Worm (Caenorhabditis elegans): ENCODE data around the gene twk-26.

Gene twk-26

DNA sequence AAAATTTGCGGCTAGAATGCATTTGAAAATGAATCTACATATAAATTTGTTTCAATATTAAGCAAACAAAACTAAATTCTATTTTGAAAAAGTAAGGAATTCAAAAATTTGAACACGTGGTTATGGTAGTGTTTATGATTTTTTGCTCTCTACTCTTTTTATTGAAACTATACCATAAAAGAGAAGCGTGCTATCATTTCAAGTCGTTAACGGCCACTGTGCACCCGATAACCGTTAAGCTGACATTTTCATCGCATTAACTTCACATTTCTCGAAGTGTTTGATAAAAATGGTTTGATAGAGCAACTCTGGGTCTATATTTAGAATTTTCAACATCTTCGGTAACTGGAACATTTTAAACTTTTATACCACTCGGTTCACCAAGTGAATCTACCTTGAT lies at the start of gene twk-26:
TSS of gene twk-26 (minus strand) at position 23 of the 400 bp plus-strand sequence.
- no peak for TF ChIP-seq unc-62 (GFP tag; optimal IDR thresholded peaks at IDR 0.05)

DNA sequence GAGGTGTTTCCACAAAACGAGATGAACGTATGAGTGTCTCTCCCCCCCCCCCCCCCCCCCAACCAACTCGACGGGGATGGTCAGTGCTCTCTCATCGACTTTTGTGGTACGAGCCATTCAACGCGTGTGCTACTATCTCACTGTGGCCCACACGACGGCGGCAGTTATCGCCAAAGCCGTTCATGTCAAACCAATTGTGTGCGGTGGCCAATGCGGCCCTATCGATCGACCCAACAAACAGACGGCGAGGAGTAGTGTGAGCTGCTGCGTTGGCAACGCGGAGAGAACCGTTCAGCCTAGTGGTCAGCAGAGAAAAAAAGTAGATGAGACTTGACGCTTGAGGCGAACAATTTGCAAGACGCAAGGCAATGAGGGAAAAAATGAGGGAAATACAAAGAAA lies 48.2 kb upstream of the twk-26 start:
- no peak for TF ChIP-seq unc-62 (GFP tag; optimal IDR thresholded peaks at IDR 0.05)

DNA sequence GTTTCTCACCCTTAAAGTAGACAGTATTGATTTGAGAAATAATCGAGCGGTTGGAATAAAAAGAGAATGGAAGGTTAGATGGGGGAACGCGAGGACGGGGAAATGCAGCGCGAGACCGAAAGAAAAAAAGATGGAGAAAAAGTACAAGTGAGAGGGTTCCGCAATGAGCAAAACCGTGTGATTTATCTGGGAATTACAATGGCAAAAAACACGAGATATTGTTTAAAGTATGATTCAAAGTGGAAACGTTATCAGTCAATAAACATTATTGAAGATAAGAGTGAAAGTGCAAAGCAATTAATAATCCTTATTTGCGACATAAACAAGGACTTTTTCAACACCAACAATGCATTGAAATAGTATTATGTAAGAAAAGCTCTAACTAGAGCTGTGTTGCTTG lies 47.5 kb upstream of the twk-26 start, which contains the start of gene ztf-13:
TSS of gene ztf-13 (minus strand) at position 11 of the 400 bp plus-strand sequence.
- no peak for TF ChIP-seq unc-62 (GFP tag; optimal IDR thresholded peaks at IDR 0.05)

DNA sequence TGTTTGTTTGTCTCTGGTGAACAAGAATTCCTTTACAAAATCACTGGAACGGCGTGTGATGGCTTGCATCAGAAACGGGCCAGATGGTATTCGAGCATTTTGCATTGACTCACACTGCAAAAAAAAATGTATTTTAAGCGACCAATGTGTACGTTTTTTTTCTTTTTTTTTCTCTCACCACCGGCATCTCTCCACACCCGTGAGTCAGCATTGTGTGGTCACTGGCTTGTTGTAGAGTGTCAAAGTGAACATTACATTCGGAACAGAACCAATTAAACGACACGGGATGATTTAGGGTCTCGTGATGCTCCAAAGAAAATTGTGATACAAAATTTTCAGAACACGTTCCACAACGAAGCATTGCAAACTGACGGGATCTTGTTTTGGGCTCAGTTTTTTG lies 46.9 kb upstream of the twk-26 start:
- TF ChIP-seq unc-62 (GFP tag; optimal IDR thresholded peaks at IDR 0.05), result no peak

DNA sequence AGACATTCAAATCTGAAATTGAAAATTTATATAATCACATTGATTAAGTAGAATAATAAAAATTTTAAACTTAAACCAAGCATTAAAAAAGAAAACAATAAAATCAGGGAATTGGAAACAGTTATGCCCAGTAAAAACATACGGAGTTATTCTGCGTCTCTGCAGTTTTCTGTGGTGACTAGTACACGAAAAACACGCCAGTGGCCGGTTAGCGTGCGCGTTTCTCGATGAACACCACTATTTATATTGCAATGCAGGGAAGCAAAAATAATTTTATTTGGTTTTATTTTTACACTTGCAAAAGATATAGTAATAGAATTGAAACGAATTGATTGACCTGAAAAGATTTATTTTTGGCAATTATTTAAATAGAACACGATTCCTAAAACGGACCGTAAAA lies 45.2 kb upstream of the twk-26 start, which contains the start of gene sec-3:
TSS of gene sec-3 (minus strand) at position 21 of the 400 bp plus-strand sequence.
- no peak for TF ChIP-seq unc-62 (GFP tag; optimal IDR thresholded peaks at IDR 0.05)

DNA sequence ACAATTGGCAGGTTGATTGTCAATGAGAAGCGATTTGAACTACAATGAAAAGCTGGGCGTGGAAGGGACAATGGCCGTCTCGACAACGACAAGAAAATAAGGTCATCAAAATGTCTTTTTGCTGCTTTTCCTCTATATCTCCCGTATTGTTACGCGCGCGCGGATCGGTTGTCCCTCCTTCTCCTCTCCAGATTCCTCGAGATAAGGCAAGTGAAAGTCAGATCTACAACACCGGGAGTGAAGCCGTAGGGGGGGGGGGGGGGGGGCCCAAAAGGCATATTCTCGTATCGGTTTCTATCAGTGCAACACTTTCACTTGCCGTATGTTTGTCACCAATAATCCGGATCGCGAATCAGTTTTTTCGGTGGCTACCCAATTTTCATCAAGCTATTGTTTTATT lies 39.7 kb upstream of the twk-26 start, which contains the start of gene wrt-2:
TSS of gene wrt-2 (minus strand) at position 46 of the 400 bp plus-strand sequence.
- TF ChIP-seq unc-62 (GFP tag; optimal IDR thresholded peaks at IDR 0.05), result no peak

DNA sequence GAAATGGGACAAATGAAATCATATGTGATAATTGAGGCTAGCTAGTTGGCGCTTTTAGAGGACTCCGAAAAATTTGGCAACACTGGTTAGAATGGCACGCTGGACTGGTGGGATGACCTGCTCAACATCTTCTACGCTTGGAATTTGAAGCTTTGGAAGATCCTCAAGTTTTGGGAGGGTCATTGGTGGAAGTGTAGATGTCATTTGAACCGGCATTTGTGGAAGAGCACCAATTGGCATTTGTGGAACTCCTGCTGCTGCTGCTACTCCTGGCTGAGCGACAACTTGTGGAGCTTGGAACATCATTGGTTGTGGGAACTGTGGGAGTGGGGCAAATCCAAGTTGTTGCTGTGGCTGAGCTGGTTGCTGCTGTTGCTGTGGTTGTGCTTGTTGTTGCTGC lies 37.8 kb upstream of the twk-26 start:
- no peak for TF ChIP-seq unc-62 (GFP tag; optimal IDR thresholded peaks at IDR 0.05)

DNA sequence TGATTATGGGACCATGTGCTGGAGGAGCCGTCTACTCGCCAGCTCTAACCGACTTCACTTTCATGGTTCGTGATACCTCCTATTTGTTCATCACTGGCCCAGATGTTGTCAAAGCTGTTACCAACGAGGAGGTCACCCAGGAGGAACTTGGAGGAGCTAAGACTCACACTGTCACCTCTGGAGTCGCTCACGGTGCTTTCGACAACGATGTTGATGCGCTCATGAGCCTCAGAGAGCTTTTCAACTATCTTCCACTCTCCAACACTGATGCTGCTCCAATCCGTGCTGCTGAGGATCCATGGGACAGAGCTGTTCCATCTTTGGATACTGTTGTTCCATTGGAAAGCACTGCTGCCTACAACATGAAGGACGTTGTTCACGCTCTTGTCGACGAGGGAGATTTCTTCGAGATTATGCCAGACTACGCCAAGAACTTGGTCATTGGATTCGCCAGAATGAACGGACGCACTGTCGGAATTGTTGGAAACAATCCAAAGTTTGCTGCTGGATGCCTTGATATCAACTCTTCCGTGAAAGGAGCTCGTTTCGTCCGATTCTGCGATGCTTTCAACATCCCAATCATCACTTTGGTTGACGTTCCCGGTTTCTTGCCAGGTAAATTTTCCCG lies 36.6 kb upstream of the twk-26 start:
- no peak for TF ChIP-seq unc-62 (GFP tag; optimal IDR thresholded peaks at IDR 0.05)

DNA sequence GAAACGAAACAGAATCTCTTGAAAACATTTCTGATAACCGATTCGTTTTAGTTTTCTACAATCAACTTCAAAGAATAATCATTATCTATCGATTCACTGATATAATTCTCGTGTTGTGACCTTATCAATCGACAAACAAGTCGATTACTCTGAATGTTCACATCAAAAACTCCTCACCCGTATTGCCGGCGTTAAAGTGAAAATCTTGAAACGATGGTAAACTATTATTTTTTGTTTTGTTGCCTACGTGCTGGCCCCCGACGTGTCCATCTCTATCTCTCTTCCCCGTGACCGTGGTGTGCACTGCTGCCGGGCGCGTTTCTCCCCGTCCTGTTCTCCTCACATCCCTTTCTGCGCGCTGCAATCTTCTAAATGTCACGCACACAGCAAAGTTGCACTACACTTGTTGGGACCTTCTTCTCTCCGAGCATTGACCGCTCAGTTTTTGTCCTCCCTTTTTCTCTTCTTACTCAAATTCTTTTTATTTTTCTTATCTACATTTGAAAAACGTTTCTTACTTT lies 35.3 kb upstream of the twk-26 start:
- no peak for TF ChIP-seq unc-62 (GFP tag; optimal IDR thresholded peaks at IDR 0.05)

DNA sequence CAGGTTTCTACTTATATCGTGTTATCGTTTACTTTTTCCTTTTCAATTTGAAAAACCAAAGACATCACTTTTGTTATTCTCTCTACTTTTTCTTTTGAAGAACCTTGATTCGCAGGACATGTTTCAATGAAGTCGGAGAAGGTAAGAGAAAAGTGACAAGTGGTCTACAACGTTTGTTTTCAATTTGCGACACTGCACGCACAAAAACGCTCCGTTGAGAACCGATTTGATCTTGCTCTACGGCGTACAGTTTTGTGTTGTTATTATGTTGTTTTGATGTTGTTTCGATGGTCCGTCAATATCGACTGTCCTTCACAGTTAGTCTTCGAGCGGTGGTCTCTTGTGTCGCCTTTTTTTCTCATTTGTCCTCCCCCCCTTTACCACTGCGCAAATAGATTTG lies 34.8 kb upstream of the twk-26 start, which contains the start of gene pccb-1:
TSS of gene pccb-1 (plus strand) at position 127 of the 400 bp plus-strand sequence.
- TF ChIP-seq unc-62 (GFP tag; optimal IDR thresholded peaks at IDR 0.05), result no peak

DNA sequence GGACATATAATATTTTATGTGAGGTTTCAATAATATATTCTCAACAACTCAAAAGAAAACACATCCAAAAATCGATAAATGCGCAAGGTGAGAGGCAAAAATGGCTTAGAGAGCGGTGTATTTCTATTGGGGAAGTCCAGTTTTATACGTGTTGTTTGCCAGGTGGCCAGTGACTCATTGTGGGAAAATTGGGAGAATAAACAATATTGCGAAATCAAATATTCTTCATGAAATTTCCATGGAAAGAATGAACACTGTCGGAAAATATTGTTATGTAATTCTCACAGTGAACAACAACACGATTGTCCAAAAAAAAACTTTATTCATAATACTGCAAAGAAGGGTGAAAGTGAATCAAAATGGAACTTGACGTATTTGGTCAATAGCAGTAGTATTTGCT lies 33.0 kb upstream of the twk-26 start:
- no peak for TF ChIP-seq unc-62 (GFP tag; optimal IDR thresholded peaks at IDR 0.05)

DNA sequence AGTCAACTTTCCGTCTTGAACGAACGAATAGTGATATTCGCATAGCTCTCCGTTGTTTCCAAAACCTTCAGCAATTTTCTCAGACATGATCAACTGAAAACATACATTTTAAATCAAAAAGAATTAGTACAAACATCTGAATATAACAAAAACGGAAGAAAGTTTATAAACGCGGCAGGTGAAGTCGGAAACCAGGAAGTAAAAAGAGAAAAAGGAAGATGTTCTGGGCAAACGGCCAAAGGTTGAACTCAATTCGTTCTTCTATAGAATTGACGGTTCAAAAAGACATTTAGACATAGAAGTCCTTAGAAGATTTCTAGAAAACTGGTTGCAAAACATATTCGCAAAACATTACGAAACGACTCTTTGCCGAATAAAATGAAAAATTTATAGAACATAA lies 32.6 kb upstream of the twk-26 start, which contains the start of gene F52E4.5:
TSS of gene F52E4.5 (minus strand) at position 101 of the 400 bp plus-strand sequence.
- TF ChIP-seq unc-62 (GFP tag; optimal IDR thresholded peaks at IDR 0.05), result no peak

DNA sequence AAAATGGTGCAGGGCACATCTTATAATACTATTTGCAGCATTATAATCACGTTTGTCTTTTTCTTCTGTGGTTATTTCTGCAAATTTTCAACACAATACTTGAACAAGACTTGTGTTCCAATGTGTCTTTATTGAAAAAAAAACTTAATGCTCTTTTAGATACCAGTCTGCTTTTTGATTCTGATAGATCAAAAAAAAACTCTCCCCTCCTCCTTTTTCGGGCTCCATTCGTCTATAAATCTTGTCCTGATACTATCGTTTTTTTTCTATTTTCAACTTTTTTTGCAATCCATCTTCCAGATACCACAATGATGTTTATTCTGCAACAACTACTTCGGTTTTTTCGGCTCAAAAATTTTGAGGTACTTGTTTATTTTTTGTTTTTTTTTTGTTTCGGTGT lies 26.2 kb upstream of the twk-26 start, which contains the start of gene twk-16:
TSS of gene twk-16 (plus strand) at position 301 of the 400 bp plus-strand sequence.
- TF ChIP-seq unc-62 (GFP tag; optimal IDR thresholded peaks at IDR 0.05), result no peak

DNA sequence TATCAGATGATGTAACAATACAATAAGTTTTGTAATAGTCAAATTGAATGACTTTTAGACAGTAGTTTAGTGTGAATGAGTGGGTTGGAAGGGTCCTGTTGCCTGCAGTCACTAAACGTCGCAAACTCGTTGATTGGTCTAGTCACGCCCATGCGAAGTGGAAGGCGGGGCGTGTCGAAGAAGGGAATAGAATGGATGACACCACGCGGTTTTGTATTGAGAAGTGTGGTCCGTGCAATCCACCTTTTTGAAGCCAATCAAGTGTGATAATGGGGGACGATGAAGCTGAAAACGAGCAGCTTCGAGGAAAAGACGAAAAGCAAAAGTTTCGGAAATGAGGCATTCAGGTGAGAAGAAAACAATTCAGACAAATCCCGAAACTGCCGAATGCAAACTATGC lies 15.7 kb upstream of the twk-26 start, which contains the start of gene ceh-31:
TSS of gene ceh-31 (minus strand) at position 101 of the 400 bp plus-strand sequence.
- no peak for TF ChIP-seq unc-62 (GFP tag; optimal IDR thresholded peaks at IDR 0.05)

DNA sequence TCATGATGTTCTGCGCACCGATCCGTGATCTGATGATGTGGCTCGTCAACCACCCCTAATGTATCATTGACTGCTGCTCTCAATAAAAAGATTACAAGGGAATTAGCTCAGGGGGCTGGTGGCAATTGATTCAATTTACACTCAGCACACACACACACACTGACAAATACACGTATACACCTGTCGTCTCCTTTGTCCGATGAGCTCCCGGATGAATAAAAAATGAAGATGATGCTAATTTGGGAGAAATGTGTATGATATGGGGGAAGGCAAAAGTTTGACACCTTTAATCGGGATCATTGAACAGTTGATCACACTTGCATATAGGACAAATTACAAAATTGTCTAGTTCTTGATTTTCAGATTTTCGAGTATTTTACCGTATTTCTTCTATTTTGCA lies 12.4 kb upstream of the twk-26 start:
- TF ChIP-seq unc-62 (GFP tag; optimal IDR thresholded peaks at IDR 0.05), result no peak

DNA sequence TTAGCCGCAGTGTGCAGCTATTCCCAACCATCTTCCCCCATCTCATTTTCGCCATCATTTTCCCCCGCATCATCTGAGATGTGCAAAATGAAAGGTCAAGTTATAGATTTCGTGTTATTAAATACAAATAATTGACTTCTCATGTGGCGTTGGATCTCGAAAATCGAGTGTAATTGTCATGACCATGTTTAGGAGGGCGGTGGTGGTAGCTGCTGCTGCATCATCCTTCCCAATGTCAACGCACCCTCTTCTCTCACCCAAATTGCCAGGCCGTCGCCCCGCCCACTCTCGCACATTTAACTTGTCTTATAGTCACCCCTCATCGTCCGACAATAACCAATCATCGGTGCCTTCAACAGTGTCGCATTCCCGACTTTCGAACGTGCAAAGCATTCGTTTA lies 8.7 kb upstream of the twk-26 start, which contains the start of gene ceh-30:
TSS of gene ceh-30 (plus strand) at position 301 of the 400 bp plus-strand sequence.
- TF ChIP-seq unc-62 (GFP tag; optimal IDR thresholded peaks at IDR 0.05), result no peak

DNA sequence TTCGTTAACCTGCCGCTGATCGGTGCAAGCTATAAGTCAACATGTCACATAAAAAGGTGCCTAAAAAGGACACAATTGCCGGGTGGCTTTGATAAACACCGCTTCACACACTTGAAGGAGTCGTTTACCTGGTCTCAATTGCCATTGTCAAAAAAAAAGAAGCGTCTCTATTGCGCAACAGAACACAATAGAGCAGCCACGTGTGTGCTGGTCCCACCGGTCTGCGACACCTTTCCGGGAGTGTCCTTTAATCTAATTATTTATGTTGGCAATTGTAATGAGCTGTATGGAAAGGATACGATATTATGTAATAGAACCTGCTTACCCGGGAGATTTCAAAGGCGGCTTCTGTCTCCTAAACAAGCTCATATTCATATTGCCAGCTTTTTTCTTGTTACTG lies 7.1 kb upstream of the twk-26 start:
- TF ChIP-seq unc-62 (GFP tag; optimal IDR thresholded peaks at IDR 0.05), result no peak

Measured in whole organism, dauer.